Fruit fly (Drosophila melanogaster) whole organism, embryonic: ENCODE data around the gene CG4593.
A peak's percentile ranks its signal among the peaks of the same experiment; 100 is the strongest.

ENCODE experiments used
- Atf6 ChIP-seq: fragments of 200-800 bp; sonication (Bioruptor generic); IDR thresholded peaks from 2 replicates; pipeline ENCODE4 v1.3.6; 2022; ENCODE audit warnings: missing biosample characterization, missing genetic modification characterization
- CG10543 ChIP-seq: fragments of 200-800 bp; sonication (Bioruptor generic); optimal IDR thresholded peaks from 3 replicates; lab custom pipeline; 2017; ENCODE audit warnings: missing biosample characterization, mild to moderate bottlenecking, missing genetic modification characterization, moderate library complexity
- CG10979 ChIP-seq: fragments of 200-800 bp; sonication (Bioruptor generic); optimal IDR thresholded peaks from 2 replicates; lab custom pipeline; 2018; ENCODE audit warnings: missing biosample characterization, mild to moderate bottlenecking, missing genetic modification characterization, moderate library complexity
- CG12236 ChIP-seq: fragments of 200-800 bp; sonication (Bioruptor generic); optimal IDR thresholded peaks from 2 replicates; lab custom pipeline; 2016; ENCODE audit warnings: missing biosample characterization, missing genetic modification characterization
- CG14965 ChIP-seq: fragments of 200-800 bp; sonication (Bioruptor generic); optimal IDR thresholded peaks from 2 replicates; lab custom pipeline; 2016; ENCODE audit warnings: missing biosample characterization, missing genetic modification characterization, borderline replicate concordance
- CG16813 ChIP-seq: fragments of 200-800 bp; sonication (Bioruptor generic); IDR thresholded peaks from 3 replicates; pipeline ENCODE4 v1.3.6; 2022; ENCODE audit warnings: missing biosample characterization, missing genetic modification characterization; ENCODE audit not compliant: partially characterized antibody
- CG17568 ChIP-seq: fragments of 200-800 bp; sonication (Bioruptor generic); optimal IDR thresholded peaks from 2 replicates; lab custom pipeline; 2018; ENCODE audit warnings: missing biosample characterization, mild to moderate bottlenecking, missing genetic modification characterization, moderate library complexity
- CG2116 ChIP-seq: fragments of 200-800 bp; sonication (Bioruptor generic); optimal IDR thresholded peaks from 3 replicates; lab custom pipeline; 2018; ENCODE audit warnings: missing biosample characterization, mild to moderate bottlenecking, missing genetic modification characterization
- CG2202 ChIP-seq: fragments of 200-800 bp; sonication (Bioruptor generic); optimal IDR thresholded peaks from 2 replicates; lab custom pipeline; 2018; ENCODE audit warnings: missing biosample characterization, mild to moderate bottlenecking, missing genetic modification characterization
- CG4424 ChIP-seq: fragments of 200-800 bp; sonication (Bioruptor generic); optimal IDR thresholded peaks from 3 replicates; lab custom pipeline; 2016; ENCODE audit warnings: missing biosample characterization, missing genetic modification characterization
- CG6854 ChIP-seq: fragments of 200-800 bp; sonication (Bioruptor generic); optimal IDR thresholded peaks from 3 replicates; lab custom pipeline; 2017; ENCODE audit warnings: missing biosample characterization, mild to moderate bottlenecking, missing genetic modification characterization
- CG7786 ChIP-seq: fragments of 200-800 bp; sonication (Bioruptor generic); optimal IDR thresholded peaks from 2 replicates; lab custom pipeline; 2016; ENCODE audit warnings: missing biosample characterization, missing genetic modification characterization
- CG7987 ChIP-seq: fragments of 200-800 bp; sonication (Bioruptor generic); optimal IDR thresholded peaks from 2 replicates; lab custom pipeline; 2018; ENCODE audit warnings: missing biosample characterization, mild to moderate bottlenecking, missing genetic modification characterization, moderate library complexity
- CG8359 ChIP-seq: fragments of 200-800 bp; sonication (Bioruptor generic); optimal IDR thresholded peaks from 2 replicates; lab custom pipeline; 2017; ENCODE audit warnings: missing biosample characterization, mild to moderate bottlenecking, missing genetic modification characterization, borderline replicate concordance
- D19B ChIP-seq: fragments of 200-800 bp; sonication (Bioruptor generic); optimal IDR thresholded peaks from 2 replicates; lab custom pipeline; 2017; ENCODE audit warnings: missing biosample characterization, mild to moderate bottlenecking, missing genetic modification characterization
- Dad ChIP-seq: fragments of 200-800 bp; sonication (Bioruptor generic); optimal IDR thresholded peaks from 3 replicates; lab custom pipeline; 2016; ENCODE audit warnings: missing biosample characterization, missing genetic modification characterization
- Eip74EF ChIP-seq, 2 experiments: fragments of 200-800 bp in 1 of 2; fragments of >200 bp in 1 of 2; sonication (Bioruptor generic) in 1 of 2; optimal IDR thresholded peaks; 2 replicates each; lab custom pipeline; 2017 to 2019; ENCODE audit warnings: missing biosample characterization in 2 of 2, missing genetic modification characterization in 2 of 2, mild to moderate bottlenecking in 1 of 2, moderate library complexity in 1 of 2
- Max ChIP-seq: fragments of 200-800 bp; sonication (Bioruptor generic); optimal IDR thresholded peaks from 2 replicates; lab custom pipeline; 2016; ENCODE audit warnings: missing biosample characterization, mild to moderate bottlenecking, missing genetic modification characterization
- NK7.1 ChIP-seq: fragments of 200-800 bp; sonication (Bioruptor generic); optimal IDR thresholded peaks from 3 replicates; lab custom pipeline; 2016; ENCODE audit warnings: missing biosample characterization, missing genetic modification characterization
- Nf-YB ChIP-seq: fragments of 200-800 bp; sonication (Bioruptor generic); optimal IDR thresholded peaks from 3 replicates; lab custom pipeline; 2019; ENCODE audit warnings: missing biosample characterization, mild to moderate bottlenecking, missing genetic modification characterization, moderate library complexity
- Oli ChIP-seq: fragments of 200-800 bp; sonication (Bioruptor generic); optimal IDR thresholded peaks from 2 replicates; lab custom pipeline; 2018; ENCODE audit warnings: missing biosample characterization, mild to moderate bottlenecking, missing genetic modification characterization, moderate library complexity
- Optix ChIP-seq: fragments of 200-800 bp; sonication (Bioruptor generic); IDR thresholded peaks from 3 replicates; pipeline ENCODE4 v1.3.6; 2022; ENCODE audit warnings: missing biosample characterization, missing genetic modification characterization
- PHDP ChIP-seq: fragments of 200-800 bp; sonication (Bioruptor generic); optimal IDR thresholded peaks from 3 replicates; lab custom pipeline; 2018; ENCODE audit warnings: missing biosample characterization, mild to moderate bottlenecking, missing genetic modification characterization, moderate library complexity
- Rfx ChIP-seq: fragments of 200-800 bp; sonication (Bioruptor generic); IDR thresholded peaks from 2 replicates; pipeline ENCODE4 v1.3.6; 2022; ENCODE audit warnings: missing biosample characterization, missing genetic modification characterization
- Six4 ChIP-seq: fragments of 200-800 bp; sonication (Bioruptor generic); optimal IDR thresholded peaks from 2 replicates; lab custom pipeline; 2016; ENCODE audit warnings: missing biosample characterization, missing genetic modification characterization
- Sox102F ChIP-seq: fragments of 200-800 bp; sonication (Bioruptor generic); optimal IDR thresholded peaks from 2 replicates; lab custom pipeline; 2018; ENCODE audit warnings: missing biosample characterization, mild to moderate bottlenecking, missing genetic modification characterization, moderate library complexity
- ac ChIP-seq: fragments of 200-800 bp; sonication (Bioruptor generic); optimal IDR thresholded peaks from 3 replicates; lab custom pipeline; 2017; ENCODE audit warnings: missing biosample characterization, mild to moderate bottlenecking, missing genetic modification characterization
- ara ChIP-seq: fragments of 200-800 bp; sonication (Bioruptor generic); IDR thresholded peaks from 2 replicates; pipeline ENCODE4 v1.3.6; 2022; ENCODE audit warnings: missing biosample characterization, missing genetic modification characterization
- emc ChIP-seq: fragments of 200-800 bp; sonication (Bioruptor generic); optimal IDR thresholded peaks from 2 replicates; lab custom pipeline; 2016; ENCODE audit warnings: missing biosample characterization, missing genetic modification characterization
- fu2 ChIP-seq: fragments of 200-800 bp; sonication (Bioruptor generic); optimal IDR thresholded peaks from 2 replicates; lab custom pipeline; 2016; ENCODE audit warnings: missing biosample characterization, missing genetic modification characterization
- gce ChIP-seq: fragments of 200-800 bp; sonication (Bioruptor generic); IDR thresholded peaks from 3 replicates; pipeline ENCODE4 v1.3.6; 2022; ENCODE audit warnings: missing biosample characterization, missing genetic modification characterization
- gcm2 ChIP-seq: fragments of 200-800 bp; sonication (Bioruptor generic); optimal IDR thresholded peaks from 2 replicates; lab custom pipeline; 2016; ENCODE audit warnings: missing biosample characterization, missing genetic modification characterization
- grn ChIP-seq: fragments of 200-800 bp; sonication (Bioruptor generic); optimal IDR thresholded peaks from 3 replicates; lab custom pipeline; 2017; ENCODE audit warnings: missing biosample characterization, missing genetic modification characterization
- hb ChIP-seq: fragments of 200-800 bp; sonication (Bioruptor generic); IDR thresholded peaks from 3 replicates; pipeline ENCODE4 v1.3.6; 2022; ENCODE audit warnings: missing biosample characterization, missing genetic modification characterization; ENCODE audit not compliant: partially characterized antibody
- hkb ChIP-seq, 2 experiments: fragments of 200-800 bp in 1 of 2; fragments of >200 bp in 1 of 2; sonication (Bioruptor generic) in 1 of 2; IDR thresholded peaks in 1 of 2; optimal IDR thresholded peaks in 1 of 2; 2 replicates each; pipeline versions ENCODE4 v1.3.6 to Lab custom; 2017 to 2022; ENCODE audit warnings: missing biosample characterization in 1 of 2, missing genetic modification characterization in 1 of 2
- hth ChIP-seq: fragments of >200 bp; optimal IDR thresholded peaks from 2 replicates; lab custom pipeline; 2017; ENCODE audit warnings: inconsistent platforms
- onecut ChIP-seq: fragments of 200-800 bp; sonication (Bioruptor generic); IDR thresholded peaks from 2 replicates; pipeline ENCODE4 v1.3.6; 2022; ENCODE audit warnings: missing biosample characterization, missing genetic modification characterization
- otp ChIP-seq: fragments of 200-800 bp; sonication (Bioruptor generic); IDR thresholded peaks from 3 replicates; pipeline ENCODE4, ENCODE4 v1.3.6; 2022; ENCODE audit warnings: missing biosample characterization, missing genetic modification characterization
- p53 ChIP-seq: fragments of 200-800 bp; sonication (Bioruptor generic); optimal IDR thresholded peaks from 2 replicates; lab custom pipeline; 2016; ENCODE audit warnings: missing biosample characterization, missing genetic modification characterization
- pb ChIP-seq: fragments of 200-800 bp; sonication (Bioruptor generic); optimal IDR thresholded peaks from 3 replicates; lab custom pipeline; 2016; ENCODE audit warnings: missing biosample characterization, missing genetic modification characterization
- phol ChIP-seq: fragments of 200-800 bp; sonication (Bioruptor generic); optimal IDR thresholded peaks from 3 replicates; lab custom pipeline; 2018; ENCODE audit warnings: missing biosample characterization, mild to moderate bottlenecking, missing genetic modification characterization, moderate library complexity
- rib ChIP-seq: fragments of 200-800 bp; sonication (Bioruptor generic); IDR thresholded peaks from 2 replicates; pipeline ENCODE4 v1.3.6; 2022; ENCODE audit warnings: missing biosample characterization, missing genetic modification characterization
- sc ChIP-seq, 3 experiments: fragments of >200 bp in 2 of 3; fragments of 200-800 bp in 1 of 3; sonication (Bioruptor generic) in 1 of 3; optimal IDR thresholded peaks; 2 replicates in 2 of 3; 3 replicates in 1 of 3; lab custom pipeline; 2017; ENCODE audit warnings: mild to moderate bottlenecking in 1 of 3, missing biosample characterization in 1 of 3, missing genetic modification characterization in 1 of 3, missing genetic modification reagents in 1 of 3
- sim ChIP-seq: fragments of 200-800 bp; sonication (Bioruptor generic); IDR thresholded peaks from 2 replicates; pipeline ENCODE4 v1.3.6; 2022; ENCODE audit warnings: missing biosample characterization, missing genetic modification characterization
- slou ChIP-seq: fragments of 200-800 bp; sonication (Bioruptor generic); optimal IDR thresholded peaks from 3 replicates; lab custom pipeline; 2016; ENCODE audit warnings: missing biosample characterization, missing genetic modification characterization
- tap ChIP-seq: fragments of 200-800 bp; optimal IDR thresholded peaks from 3 replicates; lab custom pipeline; 2019; ENCODE audit warnings: missing biosample characterization, mild to moderate bottlenecking, missing genetic modification characterization, moderate library complexity
- vnd ChIP-seq: fragments of 200-800 bp; sonication (Bioruptor generic); IDR thresholded peaks from 3 replicates; pipeline ENCODE4 v1.3.6; 2022; ENCODE audit warnings: missing biosample characterization, missing genetic modification characterization; ENCODE audit not compliant: partially characterized antibody
- wdn ChIP-seq: fragments of 200-800 bp; sonication (Bioruptor generic); IDR thresholded peaks from 2 replicates; pipeline ENCODE4 v1.3.6; 2022; ENCODE audit warnings: missing biosample characterization, missing genetic modification characterization
- wor ChIP-seq: fragments of 200-800 bp; sonication (Bioruptor generic); IDR thresholded peaks from 2 replicates; pipeline ENCODE4 v1.3.6; 2022; ENCODE audit warnings: missing biosample characterization, missing genetic modification characterization

Gene CG4593

DNA sequence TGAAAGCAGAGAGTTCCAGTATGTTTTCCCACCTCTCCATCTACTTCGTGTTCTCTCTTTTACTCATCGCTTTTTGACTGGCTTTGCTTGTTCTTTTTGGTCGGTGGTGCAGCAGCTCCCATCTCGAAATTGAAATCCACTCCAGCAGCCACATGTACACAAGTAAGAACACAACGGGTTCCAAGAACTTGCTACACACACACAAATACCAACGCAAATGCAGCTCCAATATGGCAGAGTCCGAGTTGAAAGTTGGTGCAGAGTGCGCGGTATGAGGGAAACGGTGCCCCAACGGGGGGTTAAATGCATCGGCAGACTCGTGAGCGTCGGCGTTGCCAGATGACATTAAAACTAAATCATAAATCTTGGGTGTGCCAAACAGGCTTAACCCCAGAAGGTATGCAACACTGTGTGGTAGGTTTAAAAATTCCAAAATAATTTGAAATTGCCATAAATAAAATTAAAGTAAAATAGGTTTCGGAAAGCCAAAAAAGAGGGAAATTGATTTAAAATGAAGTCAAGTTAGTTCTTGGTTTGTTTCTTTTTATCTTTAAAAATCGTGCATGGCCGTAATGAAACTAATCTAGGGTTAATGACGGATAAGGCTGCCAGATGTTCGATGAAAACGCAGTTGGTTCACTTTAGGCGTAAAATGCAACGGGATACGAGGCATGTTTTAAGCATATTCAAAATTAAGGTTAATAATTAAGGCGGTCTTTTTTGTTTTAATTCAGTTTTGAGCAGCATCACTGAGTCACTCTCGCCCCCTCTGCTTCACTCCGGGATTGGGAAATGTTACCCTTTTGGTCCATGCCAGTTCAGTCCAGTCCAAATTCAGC is 15.8 kb upstream of the CG4593 start (continued):
- no peak for TF ChIP-seq gce (GFP tag; lab: Robert Waterston, UW)
- TF ChIP-seq p53, result no peak
- TF ChIP-seq sc (optimal IDR thresholded peaks at IDR 0.05; lab: Kevin White, UChicago), result no peak
- peak; percentile 32 for TF ChIP-seq sc (GFP tag; optimal IDR thresholded peaks at IDR 0.05; lab: Kevin White, UChicago)
- no peak for TF ChIP-seq Dad (GFP tag; lab: Kevin White, UChicago)
- TF ChIP-seq ara (GFP tag; lab: Robert Waterston, UW), result no peak
- no peak for TF ChIP-seq Atf6 (GFP tag; lab: Robert Waterston, UW)
- no peak for TF ChIP-seq hb (GFP tag; lab: Robert Waterston, UW)
- no peak for TF ChIP-seq CG7786
- no peak for TF ChIP-seq hkb (optimal IDR thresholded peaks at IDR 0.05; lab: Kevin White, UChicago)
- TF ChIP-seq hkb (GFP tag; IDR thresholded peaks at IDR 0.05; lab: Robert Waterston, UW), result no peak
- no peak for TF ChIP-seq CG2202 (tag; lab: Kevin White, UChicago)
- TF ChIP-seq CG14965 (GFP tag; lab: Kevin White, UChicago), result no peak
- TF ChIP-seq fu2 (GFP tag; lab: Kevin White, UChicago), result no peak
- peak; percentile 2 for TF ChIP-seq PHDP (tag; lab: Kevin White, UChicago)
- no peak for TF ChIP-seq NK7.1 (GFP tag; lab: Kevin White, UChicago)
- TF ChIP-seq vnd (GFP tag; lab: Robert Waterston, UW), result no peak
- TF ChIP-seq CG2116 (GFP tag; lab: Kevin White, UChicago), result peak; percentile 13
- no peak for TF ChIP-seq wor
- no peak for TF ChIP-seq CG8359 (GFP tag; lab: Kevin White, UChicago)
- TF ChIP-seq emc (GFP tag; lab: Kevin White, UChicago), result no peak
- no peak for TF ChIP-seq Eip74EF (GFP tag; optimal IDR thresholded peaks at IDR 0.05; lab: Kevin White, UChicago)
- TF ChIP-seq pb (GFP tag; lab: Kevin White, UChicago), result no peak
- no peak for TF ChIP-seq wdn
- no peak for TF ChIP-seq sim (GFP tag; lab: Robert Waterston, UW)
- TF ChIP-seq gcm2 (GFP tag; lab: Kevin White, UChicago), result no peak
- peak; percentile 14 for TF ChIP-seq CG12236 (GFP tag; lab: Kevin White, UChicago)
- TF ChIP-seq slou, result no peak
- no peak for TF ChIP-seq CG6854 (GFP tag; lab: Kevin White, UChicago)
- TF ChIP-seq onecut (GFP tag; lab: Robert Waterston, UW), result no peak
- no peak for TF ChIP-seq CG17568
- TF ChIP-seq Oli, result peak; percentile 61
- no peak for TF ChIP-seq hth (lab: Kevin White, UChicago)
- TF ChIP-seq CG16813 (GFP tag; lab: Robert Waterston, UW), result no peak
- TF ChIP-seq phol (tag; lab: Kevin White, UChicago), result peak; percentile 61
- no peak for TF ChIP-seq rib
- TF ChIP-seq Sox102F (GFP tag; lab: Kevin White, UChicago), result peak; percentile 57
- no peak for TF ChIP-seq otp (GFP tag; lab: Robert Waterston, UW)
- TF ChIP-seq D19B (GFP tag; lab: Kevin White, UChicago), result no peak
- TF ChIP-seq CG4424 (GFP tag; lab: Kevin White, UChicago), result peak; percentile 47
- no peak for TF ChIP-seq grn (GFP tag; lab: Kevin White, UChicago)
- TF ChIP-seq Rfx (GFP tag; lab: Robert Waterston, UW), result no peak
- no peak for TF ChIP-seq Six4
- no peak for TF ChIP-seq CG7987 (GFP tag; lab: Kevin White, UChicago)
- TF ChIP-seq Max, result no peak
- TF ChIP-seq tap (tag; lab: Kevin White, UChicago), result no peak
- TF ChIP-seq CG10543, result no peak
- TF ChIP-seq Optix (GFP tag; lab: Robert Waterston, UW), result no peak
- peak; percentile 49 for TF ChIP-seq CG10979 (tag; lab: Kevin White, UChicago)
- TF ChIP-seq Nf-YB (GFP tag; lab: Kevin White, UChicago), result no peak
- no peak for TF ChIP-seq ac
